Worm (Caenorhabditis elegans) whole organism, late embryonic: ENCODE results near the gene gcy-7.
A peak's percentile ranks its signal among the peaks of the same experiment; 100 is the strongest.

ENCODE experiments used
- C08G9.2 ChIP-seq: sonication (generic microtip); optimal IDR thresholded peaks from 2 replicates; lab custom pipeline; 2016; ENCODE audit warnings: mild to moderate bottlenecking, missing genetic modification characterization, moderate library complexity, missing compliant biosample characterization
- C38D4.7 ChIP-seq: fragments of 200-800 bp; sonication (Bioruptor generic); optimal IDR thresholded peaks from 2 replicates; lab custom pipeline; 2018; ENCODE audit warnings: mild to moderate bottlenecking, missing genetic modification characterization, moderate library complexity, missing compliant biosample characterization
- K09A11.1 ChIP-seq: sonication (generic microtip); optimal IDR thresholded peaks from 2 replicates; lab custom pipeline; 2017; ENCODE audit warnings: antibody characterized with exemption, mild to moderate bottlenecking, missing genetic modification characterization, missing compliant biosample characterization; ENCODE audit not compliant: insufficient read depth
- ceh-14 ChIP-seq: sonication (generic microtip); optimal IDR thresholded peaks from 2 replicates; lab custom pipeline; 2016; ENCODE audit warnings: missing genotype, missing genetic modification characterization, missing compliant biosample characterization
- ceh-18 ChIP-seq: sonication (generic microtip); optimal IDR thresholded peaks from 2 replicates; lab custom pipeline; 2016; ENCODE audit warnings: missing genetic modification characterization, missing compliant biosample characterization
- ceh-19 ChIP-seq: fragments of 200-800 bp; sonication (Bioruptor generic); optimal IDR thresholded peaks from 2 replicates; lab custom pipeline; 2018; ENCODE audit warnings: mild to moderate bottlenecking, missing genetic modification characterization, missing compliant biosample characterization
- ceh-24 ChIP-seq: sonication (generic microtip); optimal IDR thresholded peaks from 2 replicates; lab custom pipeline; 2016; ENCODE audit warnings: mild to moderate bottlenecking, missing genetic modification characterization, missing compliant biosample characterization
- ceh-30 ChIP-seq: fragments of 150-350 bp; optimal IDR thresholded peaks from 2 replicates; lab custom pipeline; 2014; ENCODE audit warnings: missing biosample characterization, missing genetic modification characterization
- ceh-34 ChIP-seq: sonication (generic microtip); optimal IDR thresholded peaks from 2 replicates; lab custom pipeline; 2016; ENCODE audit warnings: mild to moderate bottlenecking, missing genetic modification characterization, missing compliant biosample characterization
- ceh-45 ChIP-seq: fragments of 200-800 bp; sonication (Bioruptor generic); IDR thresholded peaks from 2 replicates; pipeline ENCODE4 v1.3.6; 2022; ENCODE audit warnings: missing genetic modification reagents, missing genetic modification characterization, missing compliant biosample characterization
- ceh-6 ChIP-seq: fragments of 200-800 bp; sonication (Bioruptor generic); optimal IDR thresholded peaks from 2 replicates; lab custom pipeline; 2018; ENCODE audit warnings: mild to moderate bottlenecking, missing genetic modification characterization, missing compliant biosample characterization
- ceh-9 ChIP-seq: sonication (generic microtip); optimal IDR thresholded peaks from 2 replicates; lab custom pipeline; 2016; ENCODE audit warnings: mild to moderate bottlenecking, missing genetic modification characterization, inconsistent platforms, missing compliant biosample characterization
- che-1 ChIP-seq: sonication (generic microtip); optimal IDR thresholded peaks from 2 replicates; lab custom pipeline; 2016; ENCODE audit warnings: mild to moderate bottlenecking, missing genetic modification characterization, missing compliant biosample characterization
- dmd-4 ChIP-seq: sonication (generic microtip); optimal IDR thresholded peaks from 2 replicates; lab custom pipeline; 2016; ENCODE audit warnings: borderline replicate concordance, missing genetic modification characterization, missing compliant biosample characterization
- dve-1 ChIP-seq: sonication (generic microtip); optimal IDR thresholded peaks from 2 replicates; lab custom pipeline; 2017; ENCODE audit warnings: antibody characterized with exemption, mild to moderate bottlenecking, missing genetic modification characterization, missing compliant biosample characterization
- elt-2 ChIP-seq: sonication (generic microtip); optimal IDR thresholded peaks from 2 replicates; lab custom pipeline; 2016; ENCODE audit warnings: missing genetic modification reagents, missing genetic modification characterization, missing compliant biosample characterization
- elt-4 ChIP-seq: sonication (generic microtip); optimal IDR thresholded peaks from 2 replicates; lab custom pipeline; 2016; ENCODE audit warnings: missing genetic modification characterization, missing compliant biosample characterization
- eyg-1 ChIP-seq: sonication (generic microtip); optimal IDR thresholded peaks from 2 replicates; lab custom pipeline; 2016; ENCODE audit warnings: missing genotype, missing genetic modification characterization, missing compliant biosample characterization
- fax-1 ChIP-seq: sonication (generic microtip); optimal IDR thresholded peaks from 2 replicates; lab custom pipeline; 2016; ENCODE audit warnings: missing genotype, missing genetic modification characterization, missing compliant biosample characterization
- fkh-10 ChIP-seq: fragments of 150-350 bp; optimal IDR thresholded peaks from 2 replicates; lab custom pipeline; 2014; ENCODE audit warnings: missing biosample characterization, missing genetic modification reagents, missing genetic modification characterization
- gmeb-2 ChIP-seq: sonication (generic microtip); optimal IDR thresholded peaks from 2 replicates; lab custom pipeline; 2016; ENCODE audit warnings: missing genetic modification characterization, inconsistent platforms, missing compliant biosample characterization
- hlh-13 ChIP-seq: fragments of 200-800 bp; sonication (Bioruptor generic); optimal IDR thresholded peaks from 2 replicates; lab custom pipeline; 2018; ENCODE audit warnings: mild to moderate bottlenecking, missing genetic modification characterization, missing compliant biosample characterization
- hlh-15 ChIP-seq: sonication (generic microtip); optimal IDR thresholded peaks from 2 replicates; lab custom pipeline; 2016; ENCODE audit warnings: missing genetic modification characterization, missing compliant biosample characterization
- hlh-30 ChIP-seq: sonication (generic microtip); optimal IDR thresholded peaks from 2 replicates; lab custom pipeline; 2017; ENCODE audit warnings: antibody characterized with exemption, missing genetic modification characterization, missing compliant biosample characterization; ENCODE audit not compliant: insufficient read depth
- lin-11 ChIP-seq: fragments of 200-800 bp; sonication (Bioruptor generic); optimal IDR thresholded peaks from 2 replicates; lab custom pipeline; 2018; ENCODE audit warnings: mild to moderate bottlenecking, missing genetic modification characterization, missing compliant biosample characterization
- madf-2 ChIP-seq: sonication (generic microtip); optimal IDR thresholded peaks from 2 replicates; lab custom pipeline; 2017; ENCODE audit warnings: missing genetic modification characterization, missing compliant biosample characterization
- mec-3 ChIP-seq: sonication (generic microtip); optimal IDR thresholded peaks from 2 replicates; lab custom pipeline; 2016; ENCODE audit warnings: borderline replicate concordance, missing genetic modification characterization, missing compliant biosample characterization
- nfya-1 ChIP-seq: sonication (generic microtip); optimal IDR thresholded peaks from 2 replicates; lab custom pipeline; 2017; ENCODE audit warnings: missing genetic modification characterization, mild to moderate bottlenecking, missing compliant biosample characterization, antibody characterized with exemption, moderate library complexity
- nhr-11 ChIP-seq: fragments of 150-350 bp; optimal IDR thresholded peaks from 2 replicates; lab custom pipeline; 2014; ENCODE audit warnings: missing biosample characterization, missing genetic modification characterization
- nhr-232 ChIP-seq: sonication (generic microtip); optimal IDR thresholded peaks from 2 replicates; lab custom pipeline; 2016; ENCODE audit warnings: missing genetic modification characterization, missing compliant biosample characterization
- npax-4 ChIP-seq: sonication (generic microtip); optimal IDR thresholded peaks from 2 replicates; lab custom pipeline; 2016; ENCODE audit warnings: missing genetic modification characterization, missing compliant biosample characterization
- pag-3 ChIP-seq: sonication (generic microtip); optimal IDR thresholded peaks from 2 replicates; lab custom pipeline; 2016; ENCODE audit warnings: missing compliant biosample characterization, missing genetic modification characterization, borderline replicate concordance
- pha-4 ChIP-seq: fragments of 150-350 bp; optimal IDR thresholded peaks from 2 replicates; lab custom pipeline; 2018; ENCODE audit warnings: missing biosample characterization, missing genetic modification reagents, missing genetic modification characterization
- pros-1 ChIP-seq: fragments of 150-350 bp; optimal IDR thresholded peaks from 2 replicates; lab custom pipeline; 2014; ENCODE audit warnings: missing biosample characterization, missing genetic modification reagents, missing genetic modification characterization
- sox-2 ChIP-seq: fragments of 200-800 bp; sonication (Bioruptor generic); IDR thresholded peaks from 2 replicates; pipeline ENCODE4 v1.3.6; 2022; ENCODE audit warnings: missing genetic modification reagents, missing genetic modification characterization, missing compliant biosample characterization
- sox-4 ChIP-seq: sonication (generic microtip); optimal IDR thresholded peaks from 2 replicates; lab custom pipeline; 2017; ENCODE audit warnings: mild to moderate bottlenecking, missing genetic modification characterization, inconsistent platforms, missing compliant biosample characterization
- syd-9 ChIP-seq: sonication (generic microtip); optimal IDR thresholded peaks from 2 replicates; lab custom pipeline; 2016; ENCODE audit warnings: mild to moderate bottlenecking, missing genetic modification characterization, moderate library complexity, missing compliant biosample characterization
- tbx-7 ChIP-seq: sonication (generic microtip); optimal IDR thresholded peaks from 2 replicates; lab custom pipeline; 2016; ENCODE audit warnings: missing genotype, missing genetic modification characterization, missing compliant biosample characterization
- ttx-3 ChIP-seq: sonication (generic microtip); optimal IDR thresholded peaks from 2 replicates; lab custom pipeline; 2016; ENCODE audit warnings: missing genetic modification reagents, missing genetic modification characterization, missing compliant biosample characterization
- zip-5 ChIP-seq: sonication (generic microtip); optimal IDR thresholded peaks from 2 replicates; lab custom pipeline; 2016; ENCODE audit warnings: missing genetic modification characterization, missing compliant biosample characterization
- ztf-16 ChIP-seq: sonication (generic microtip); optimal IDR thresholded peaks from 2 replicates; lab custom pipeline; 2017; ENCODE audit warnings: missing genetic modification characterization, missing compliant biosample characterization

The gcy-7 gene

DNA sequence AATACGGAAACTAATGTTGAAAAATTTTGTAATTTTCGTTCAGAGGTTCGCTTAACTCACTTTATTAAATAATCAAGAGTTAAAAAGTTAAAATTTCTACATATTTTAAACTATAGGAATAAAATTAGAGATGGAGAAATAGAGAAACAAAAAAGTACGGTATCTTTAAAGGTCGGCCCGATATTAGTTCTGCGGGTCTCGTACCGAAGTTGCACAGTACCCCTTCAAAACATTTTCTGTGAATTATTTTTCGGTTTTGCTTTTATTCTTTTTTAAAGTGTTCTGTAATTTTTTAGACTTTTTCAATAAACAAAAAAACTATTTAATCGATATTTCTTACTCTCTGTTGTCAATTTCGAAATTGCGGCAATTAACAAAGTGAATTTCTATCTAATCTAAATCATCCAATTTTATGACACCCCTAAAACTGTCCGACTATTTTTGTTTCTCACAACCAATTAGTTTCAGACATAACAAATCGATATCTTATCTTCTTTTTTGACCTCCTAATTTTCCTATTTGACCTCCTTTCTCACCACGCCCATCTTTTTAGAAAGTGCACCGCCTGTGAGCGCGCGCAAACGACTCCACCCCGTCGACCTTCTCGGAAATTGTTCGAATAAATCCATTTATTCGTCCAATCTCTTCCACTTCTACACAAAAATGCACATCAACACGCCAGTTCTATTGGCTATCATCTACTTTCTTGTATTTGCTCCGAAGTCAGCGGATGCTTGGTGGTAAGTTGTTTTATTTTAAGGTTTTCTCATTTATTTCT lies 31.5 kb upstream of the gcy-7 start, which contains the start of gene mom-2:
TSS of gene mom-2 (plus strand) at position 554 of the 778 bp plus-strand sequence.
- TF ChIP-seq pha-4 = no peak
- TF ChIP-seq zip-5 (tag; lab: Kevin White, UChicago) = no peak
- TF ChIP-seq eyg-1 (tag; lab: Kevin White, UChicago) = no peak
- no peak for TF ChIP-seq ceh-34 (tag; lab: Kevin White, UChicago)
- no peak for TF ChIP-seq pag-3 (tag; lab: Kevin White, UChicago)
- no peak for TF ChIP-seq ceh-14 (tag; lab: Kevin White, UChicago)
- TF ChIP-seq C08G9.2 (tag; lab: Kevin White, UChicago) = no peak
- TF ChIP-seq syd-9 (tag; lab: Kevin White, UChicago) = no peak
- no peak for TF ChIP-seq lin-11 (tag; lab: Kevin White, UChicago)
- no peak for TF ChIP-seq nfya-1 (tag; lab: Kevin White, UChicago)
- no peak for TF ChIP-seq ceh-24 (tag; lab: Kevin White, UChicago)

DNA sequence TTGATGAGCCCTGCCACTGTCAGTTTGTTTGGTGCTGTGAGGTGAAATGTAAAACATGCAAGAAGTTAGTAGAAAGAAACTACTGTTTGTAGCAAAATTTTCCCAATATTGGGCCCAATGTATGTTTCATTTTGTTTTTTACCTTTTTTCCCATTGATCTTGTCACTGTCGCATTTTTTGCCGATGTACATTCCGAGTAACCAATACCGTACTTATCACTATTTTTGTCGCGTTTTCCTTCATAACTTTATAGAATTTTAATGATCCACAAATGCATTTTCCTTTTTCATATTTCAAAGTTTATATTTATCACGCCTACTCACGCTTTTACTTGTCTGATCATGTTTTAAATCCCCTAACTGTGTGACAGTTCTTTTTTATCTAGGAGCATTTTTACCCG lies 29.4 kb upstream of the gcy-7 start:
- TF ChIP-seq che-1 = no peak
- TF ChIP-seq ceh-45 = no peak
- no peak for TF ChIP-seq sox-4 (tag; lab: Kevin White, UChicago)
- no peak for TF ChIP-seq dve-1 (tag; lab: Kevin White, UChicago)
- TF ChIP-seq madf-2 (tag; lab: Kevin White, UChicago) = no peak
- TF ChIP-seq elt-4 (tag; lab: Kevin White, UChicago) = no peak
- TF ChIP-seq ttx-3 = no peak
- TF ChIP-seq ceh-24 (tag; lab: Kevin White, UChicago) = no peak
- TF ChIP-seq eyg-1 (tag; lab: Kevin White, UChicago) = no peak
- TF ChIP-seq hlh-30 = no peak
- TF ChIP-seq ceh-9 (tag; lab: Kevin White, UChicago) = no peak
- no peak for TF ChIP-seq C38D4.7 (GFP tag; lab: Kevin White, UChicago)
- no peak for TF ChIP-seq fkh-10 (GFP tag; lab: Kevin White, UChicago)
- no peak for TF ChIP-seq elt-2 (tag; lab: Kevin White, UChicago)
- TF ChIP-seq hlh-15 (tag; lab: Kevin White, UChicago) = no peak
- no peak for TF ChIP-seq lin-11 (tag; lab: Kevin White, UChicago)
- TF ChIP-seq ceh-30 = no peak

DNA sequence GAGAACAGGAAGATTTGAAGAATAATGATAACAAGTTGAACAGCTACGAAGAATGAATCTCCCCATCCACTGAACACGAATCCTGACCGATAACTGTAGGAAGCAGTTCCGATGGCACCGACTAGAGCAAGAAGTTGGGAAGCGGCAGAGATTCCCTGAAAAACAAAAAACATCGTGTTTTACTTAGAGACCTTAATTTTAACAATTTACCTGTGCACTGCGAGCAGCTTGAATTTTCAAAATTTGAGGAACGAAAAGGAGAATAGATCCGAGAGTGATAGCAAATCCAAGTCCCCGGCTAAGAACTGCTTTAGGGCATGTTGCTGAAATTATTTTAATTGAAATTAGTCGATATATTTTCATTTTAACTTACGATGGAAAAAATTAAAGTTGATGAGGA lies 28.5 kb upstream of the gcy-7 start:
- TF ChIP-seq C38D4.7 (GFP tag; lab: Kevin White, UChicago) = no peak
- no peak for TF ChIP-seq nhr-232 (tag; lab: Kevin White, UChicago)
- TF ChIP-seq gmeb-2 (tag; lab: Kevin White, UChicago) = no peak
- TF ChIP-seq ceh-19 (GFP tag; lab: Kevin White, UChicago) = no peak
- TF ChIP-seq pag-3 (tag; lab: Kevin White, UChicago) = no peak
- no peak for TF ChIP-seq ztf-16 (tag; lab: Kevin White, UChicago)
- TF ChIP-seq fax-1 (tag; lab: Kevin White, UChicago) = no peak
- no peak for TF ChIP-seq hlh-13 (GFP tag; lab: Kevin White, UChicago)
- TF ChIP-seq elt-4 (tag; lab: Kevin White, UChicago) = no peak
- TF ChIP-seq K09A11.1 (tag; lab: Kevin White, UChicago) = no peak
- no peak for TF ChIP-seq syd-9 (tag; lab: Kevin White, UChicago)
- TF ChIP-seq, all 69 proteins: peak for 0

DNA sequence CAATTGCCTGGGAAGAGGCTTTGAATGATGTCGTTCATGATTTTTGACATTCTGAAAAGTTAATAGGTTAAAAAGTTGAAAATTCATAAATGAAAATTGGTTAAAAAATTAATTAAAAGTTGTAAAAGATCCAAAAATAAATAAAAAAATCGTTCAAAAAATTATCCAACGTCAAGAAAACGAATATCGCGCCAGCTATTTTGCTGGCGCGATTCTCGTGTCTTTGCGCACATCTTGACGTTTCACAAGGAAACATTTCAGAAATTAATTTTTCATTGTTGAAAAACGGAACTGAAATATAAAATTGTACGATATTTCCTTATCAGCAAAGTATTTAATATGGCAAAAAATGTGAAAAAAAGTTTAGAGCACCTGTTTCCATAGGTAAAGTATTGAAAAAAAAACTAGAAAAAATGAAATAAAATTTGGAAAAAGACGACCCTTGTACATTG lies 28.0 kb upstream of the gcy-7 start, which contains the start of gene mpdu-1:
TSS of gene mpdu-1 (minus strand) at position 51 of the 452 bp plus-strand sequence.
- TF ChIP-seq madf-2 (tag; lab: Kevin White, UChicago) (no peak), ceh-45 (no peak), ceh-18 (tag; lab: Kevin White, UChicago) (no peak), dmd-4 (tag; lab: Kevin White, UChicago) (no peak), ztf-16 (tag; lab: Kevin White, UChicago) (no peak), K09A11.1 (tag; lab: Kevin White, UChicago) (no peak), mec-3 (tag; lab: Kevin White, UChicago) (no peak), sox-2 (GFP tag; lab: Robert Waterston, UW) (no peak), nfya-1 (tag; lab: Kevin White, UChicago) (peak; percentile 27), ceh-6 (no peak), nhr-11 (no peak), ttx-3 (no peak), che-1 (no peak), nhr-232 (tag; lab: Kevin White, UChicago) (no peak), npax-4 (tag; lab: Kevin White, UChicago) (no peak), pros-1 (no peak), tbx-7 (no peak), elt-2 (tag; lab: Kevin White, UChicago) (peak; percentile 36)
